Worm (Caenorhabditis elegans) whole organism, young adult: ENCODE results near the gene gei-18.
A peak's percentile ranks its signal among the peaks of the same experiment; 100 is the strongest.

Source experiments
- attf-6 ChIP-seq: fragments of 200-800 bp; sonication (Bioruptor generic); IDR thresholded peaks from 2 replicates; pipeline ENCODE4 v1.3.6; 2022; ENCODE audit warnings: missing genetic modification reagents, missing genetic modification characterization, missing compliant biosample characterization
- bed-1 ChIP-seq: fragments of 200-800 bp; sonication (Bioruptor generic); IDR thresholded peaks from 2 replicates; pipeline ENCODE4 v1.3.6; 2022; ENCODE audit warnings: missing genetic modification reagents, missing genetic modification characterization, missing compliant biosample characterization
- ceh-58 ChIP-seq: fragments of 200-800 bp; sonication (Bioruptor generic); IDR thresholded peaks from 2 replicates; pipeline ENCODE4 v1.3.6; 2022; ENCODE audit warnings: missing genetic modification characterization, missing compliant biosample characterization
- fkh-3 ChIP-seq: sonication (generic microtip); optimal IDR thresholded peaks from 2 replicates; lab custom pipeline; 2016; ENCODE audit warnings: mild to moderate bottlenecking, missing genetic modification characterization, missing compliant biosample characterization
- hlh-12 ChIP-seq: sonication (generic microtip); optimal IDR thresholded peaks from 2 replicates; lab custom pipeline; 2016; ENCODE audit warnings: missing genetic modification characterization, missing compliant biosample characterization
- nfyb-1 ChIP-seq: fragments of 200-800 bp; sonication (Bioruptor generic); IDR thresholded peaks from 2 replicates; pipeline ENCODE4 v1.3.6; 2022; ENCODE audit warnings: missing genetic modification reagents, missing genetic modification characterization, missing compliant biosample characterization
- snpc-4 ChIP-seq, 5 experiments: fragments of 150-350 bp in 1 of 5; sonication (generic microtip) in 4 of 5; optimal IDR thresholded peaks; 2 replicates each; lab custom pipeline; 2014 to 2018; ENCODE audit warnings: missing genetic modification characterization in 5 of 5, missing biosample characterization in 3 of 5, antibody characterized with exemption in 2 of 5, mild to moderate bottlenecking in 2 of 5, missing compliant biosample characterization in 2 of 5, missing genotype in 2 of 5, moderate library complexity in 2 of 5, missing genetic modification reagents in 1 of 5
- zfh-2 ChIP-seq: fragments of 200-800 bp; sonication (Bioruptor generic); conservative IDR thresholded peaks from 2 replicates; pipeline ENCODE4 v1.3.6; 2022; ENCODE audit warnings: missing genetic modification reagents, missing genetic modification characterization, missing compliant biosample characterization

Gene gei-18

DNA sequence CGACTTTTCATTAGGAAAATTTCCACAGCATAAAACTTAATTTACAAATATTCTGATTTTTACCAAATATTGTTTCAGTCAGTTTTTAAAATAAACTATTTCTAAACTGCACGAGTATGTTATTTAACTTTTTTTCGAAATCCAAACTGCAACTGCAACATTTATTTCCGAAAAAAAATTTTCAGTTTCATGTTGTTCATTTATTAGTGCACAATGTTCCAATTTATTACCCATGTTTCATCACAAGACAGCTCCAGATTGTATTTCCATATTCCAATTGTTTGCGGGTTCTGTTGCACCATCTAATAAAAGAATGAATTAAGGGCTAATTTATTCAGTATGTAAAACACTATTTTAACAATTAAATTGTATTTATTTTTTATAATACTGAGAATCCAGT is 40.7 kb downstream of the gei-18 start:
- TF ChIP-seq snpc-4 (GFP tag; optimal IDR thresholded peaks at IDR 0.05; lab: Kevin White, UChicago) (no peak), snpc-4 (tag; optimal IDR thresholded peaks at IDR 0.05; lab: Kevin White, UChicago) (peak in 2 of 4 experiments; percentile 20 to 60), hlh-12 (tag; lab: Kevin White, UChicago) (no peak), attf-6 (GFP tag; lab: Robert Waterston, UW) (peak; percentile 72), bed-1 (GFP tag; lab: Robert Waterston, UW) (no peak)

DNA sequence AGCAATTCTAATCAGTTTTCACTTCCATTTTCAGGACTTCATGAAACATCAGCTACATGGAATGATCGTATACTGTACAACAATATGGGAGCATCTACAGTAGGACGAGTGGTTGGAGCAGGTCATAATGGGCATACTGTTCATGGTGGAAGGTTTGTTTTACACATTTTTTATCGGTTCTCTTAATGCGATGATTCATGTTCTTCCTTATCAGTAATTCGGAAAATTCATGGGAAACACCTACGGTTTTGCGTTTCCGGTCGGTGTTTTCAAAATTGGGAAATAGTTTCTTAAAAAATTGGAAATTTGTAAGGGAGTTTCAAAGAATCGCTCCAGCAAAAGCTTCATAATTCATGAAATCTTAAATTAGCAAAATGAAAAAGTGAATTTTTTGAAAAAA is 41.5 kb downstream of the gei-18 start:
- TF ChIP-seq ceh-58 (GFP tag; lab: Robert Waterston, UW), result no peak

DNA sequence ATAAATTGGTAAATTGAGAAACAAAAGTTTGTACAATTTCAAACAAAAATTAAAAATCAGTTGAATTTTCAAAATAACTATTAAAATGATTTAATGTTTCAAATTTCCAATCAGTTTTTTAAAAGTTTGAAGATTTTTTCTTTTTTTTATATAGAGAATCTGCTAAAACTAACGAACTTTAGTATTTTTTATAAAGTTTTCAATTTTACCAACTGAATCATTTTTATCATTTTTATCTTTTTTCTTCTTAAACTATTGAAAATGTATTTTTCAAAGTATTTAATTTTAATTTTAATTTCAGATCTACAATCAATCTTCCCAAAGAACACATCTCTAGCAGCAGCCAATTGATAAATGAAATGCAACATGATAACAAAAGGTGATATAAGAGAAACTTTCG is 48.2 kb downstream of the gei-18 start, which contains the start of gene Y37A1A.4:
Gene Y37A1A.4 (plus strand): TSS at position 301 of the 400 bp plus-strand sequence.
- TF ChIP-seq nfyb-1 (GFP tag; lab: Robert Waterston, UW) (no peak), fkh-3 (no peak), zfh-2 (GFP tag; lab: Robert Waterston, UW) (no peak)
